Worm (Caenorhabditis elegans): ENCODE measurements around the gene fbxb-17.

Gene fbxb-17

ce11 chrII:1719153-1719552 lies 43.0 kb downstream of the fbxb-17 start, which contains the start of gene fbxb-48:
Gene fbxb-48 (minus strand): TSS chrII:1719253.
- TF ChIP-seq sox-4 (tag; optimal IDR thresholded peaks at IDR 0.05), result no peak
- TF ChIP-seq tbx-2 (tag; optimal IDR thresholded peaks at IDR 0.05), result no peak
- TF ChIP-seq elt-4 (tag; optimal IDR thresholded peaks at IDR 0.05), result no peak
- TF ChIP-seq rnt-1 (tag; optimal IDR thresholded peaks at IDR 0.05), result no peak
- no peak for TF ChIP-seq Y22D7AL.16 (tag; optimal IDR thresholded peaks at IDR 0.05)
- TF ChIP-seq unc-55 (GFP tag; optimal IDR thresholded peaks at IDR 0.05), result no peak
- no peak for TF ChIP-seq elt-2 (tag; optimal IDR thresholded peaks at IDR 0.05)
- TF ChIP-seq dmd-4 (tag; optimal IDR thresholded peaks at IDR 0.05; ENCODE audit: borderline replicate concordance), result no peak
- TF ChIP-seq pax-1 (tag; optimal IDR thresholded peaks at IDR 0.05), result no peak
- TF ChIP-seq mec-3 (tag; optimal IDR thresholded peaks at IDR 0.05; ENCODE audit: borderline replicate concordance), result no peak
- no peak for TF ChIP-seq ttx-3 (tag; optimal IDR thresholded peaks at IDR 0.05)
- TF ChIP-seq ceh-24 (tag; optimal IDR thresholded peaks at IDR 0.05), result no peak
- TF ChIP-seq ref-2 (tag; optimal IDR thresholded peaks at IDR 0.05), result no peak
- no peak for TF ChIP-seq zip-5 (tag; optimal IDR thresholded peaks at IDR 0.05)
- TF ChIP-seq hlh-13 (GFP tag; optimal IDR thresholded peaks at IDR 0.05), result no peak
- TF ChIP-seq ceh-45 (GFP tag; IDR thresholded peaks at IDR 0.05), result no peak
- TF ChIP-seq ceh-31 (tag; optimal IDR thresholded peaks at IDR 0.05), result no peak
- TF ChIP-seq fkh-10 (GFP tag; optimal IDR thresholded peaks at IDR 0.05), result no peak
- no peak for TF ChIP-seq F13H6.1 (tag; optimal IDR thresholded peaks at IDR 0.05)
- no peak for TF ChIP-seq gmeb-2 (tag; optimal IDR thresholded peaks at IDR 0.05)

- TF ChIP-seq ceh-45 (GFP tag; IDR thresholded peaks at IDR 0.05) (no peak), ceh-14 (tag; optimal IDR thresholded peaks at IDR 0.05) (no peak), sdc-2 (tag; optimal IDR thresholded peaks at IDR 0.05) (no peak), lin-11 (tag; optimal IDR thresholded peaks at IDR 0.05) (no peak), pat-9 (tag; optimal IDR thresholded peaks at IDR 0.05) (no peak), fkh-6 (tag; optimal IDR thresholded peaks at IDR 0.05) (no peak), ceh-6 (GFP tag; optimal IDR thresholded peaks at IDR 0.05) (no peak), nhr-232 (tag; optimal IDR thresholded peaks at IDR 0.05) (no peak)
Measured at ce11 chrII:1722394-1722793, 46.2 kb downstream of the fbxb-17 start, which contains the start of the genes fbxb-5 and btb-8. Gene fbxb-5 (minus strand): TSS chrII:1722494. Gene btb-8 (plus strand): TSS chrII:1722770.

ce11 chrII:1724314-1724713 lies 48.1 kb downstream of the fbxb-17 start, which contains the start of gene fbxb-11:
Gene fbxb-11 (plus strand): TSS chrII:1724614.
- no peak for TF ChIP-seq gmeb-2 (tag; optimal IDR thresholded peaks at IDR 0.05)
- TF ChIP-seq pha-2 (tag; optimal IDR thresholded peaks at IDR 0.05), result no peak
- TF ChIP-seq ceh-34 (tag; optimal IDR thresholded peaks at IDR 0.05), result no peak
- TF ChIP-seq C08G9.2 (tag; optimal IDR thresholded peaks at IDR 0.05), result no peak
- TF ChIP-seq ceh-45 (GFP tag; IDR thresholded peaks at IDR 0.05), result no peak
- TF ChIP-seq npax-4 (tag; optimal IDR thresholded peaks at IDR 0.05), result no peak
- no peak for TF ChIP-seq hlh-6 (tag; optimal IDR thresholded peaks at IDR 0.05)
- no peak for TF ChIP-seq odd-2 (tag; optimal IDR thresholded peaks at IDR 0.05)
- no peak for TF ChIP-seq che-1 (tag; optimal IDR thresholded peaks at IDR 0.05)
- TF ChIP-seq ceh-2 (tag; optimal IDR thresholded peaks at IDR 0.05), result no peak
- TF ChIP-seq dve-1 (tag; optimal IDR thresholded peaks at IDR 0.05), result no peak
- TF ChIP-seq K09A11.1 (tag; optimal IDR thresholded peaks at IDR 0.05; ENCODE audit: insufficient read depth), result no peak
- no peak for TF ChIP-seq fkh-10 (GFP tag; optimal IDR thresholded peaks at IDR 0.05)

ce11 chrII:1725735-1726134 lies 49.5 kb downstream of the fbxb-17 start, which contains the start of gene F45C12.17:
Gene F45C12.17 (plus strand): TSS chrII:1726111.
- TF ChIP-seq K02D7.2 (tag; optimal IDR thresholded peaks at IDR 0.05), result no peak
- TF ChIP-seq sox-4 (tag; optimal IDR thresholded peaks at IDR 0.05), result no peak
- no peak for TF ChIP-seq nhr-11 (tag; optimal IDR thresholded peaks at IDR 0.05)
- TF ChIP-seq ceh-45 (GFP tag; IDR thresholded peaks at IDR 0.05), result no peak
- no peak for TF ChIP-seq F13H6.1 (tag; optimal IDR thresholded peaks at IDR 0.05)
- no peak for TF ChIP-seq hlh-13 (GFP tag; optimal IDR thresholded peaks at IDR 0.05)
- no peak for TF ChIP-seq elt-4 (tag; optimal IDR thresholded peaks at IDR 0.05)

All from whole organism, late embryonic.